Fruit fly (Drosophila melanogaster) whole organism, embryonic: ENCODE measurements around the gene Ldaf1.

ENCODE experiments used
- Adf1 ChIP-seq: fragments of 200-800 bp; sonication (Bioruptor generic); IDR thresholded peaks from 2 replicates; pipeline ENCODE4 v1.3.6; 2022; ENCODE audit warnings: missing biosample characterization, missing genetic modification characterization
- C15 ChIP-seq: fragments of 200-800 bp; sonication (Bioruptor generic); IDR thresholded peaks from 3 replicates; pipeline ENCODE4 v1.3.6; 2022; ENCODE audit warnings: missing biosample characterization, missing genetic modification characterization
- CG12659 ChIP-seq: fragments of 200-800 bp; sonication (Bioruptor generic); optimal IDR thresholded peaks from 3 replicates; lab custom pipeline; 2017; ENCODE audit warnings: mild to moderate bottlenecking, missing biosample characterization, missing genetic modification reagents, missing genetic modification characterization
- CG13624 ChIP-seq: fragments of 200-800 bp; sonication (Bioruptor generic); optimal IDR thresholded peaks from 2 replicates; lab custom pipeline; 2016; ENCODE audit warnings: missing biosample characterization, missing genetic modification characterization
- CG15601 ChIP-seq: fragments of 200-800 bp; sonication (Bioruptor generic); optimal IDR thresholded peaks from 3 replicates; lab custom pipeline; 2019; ENCODE audit warnings: missing biosample characterization, mild to moderate bottlenecking, missing genetic modification characterization, moderate library complexity
- CG1792 ChIP-seq: fragments of 200-800 bp; sonication (Bioruptor generic); optimal IDR thresholded peaks from 2 replicates; lab custom pipeline; 2016; ENCODE audit warnings: missing biosample characterization, missing genetic modification characterization
- CG18599 ChIP-seq: fragments of 200-800 bp; sonication (Bioruptor generic); optimal IDR thresholded peaks from 3 replicates; lab custom pipeline; 2017; ENCODE audit warnings: missing biosample characterization, missing genetic modification characterization, mild to moderate bottlenecking, moderate library complexity, missing genetic modification reagents
- CG2120 ChIP-seq: fragments of 200-800 bp; sonication (Bioruptor generic); optimal IDR thresholded peaks from 3 replicates; lab custom pipeline; 2016; ENCODE audit warnings: missing biosample characterization, missing genetic modification characterization
- CG30431 ChIP-seq: fragments of 200-800 bp; sonication (Bioruptor generic); optimal IDR thresholded peaks from 2 replicates; lab custom pipeline; 2017; ENCODE audit warnings: missing biosample characterization, missing genetic modification characterization
- CG31224 ChIP-seq: fragments of 200-800 bp; sonication (Bioruptor generic); IDR thresholded peaks from 2 replicates; pipeline ENCODE4 v1.3.6; 2022; ENCODE audit warnings: missing biosample characterization, missing genetic modification characterization
- CG31365 ChIP-seq: fragments of 200-800 bp; sonication (Bioruptor generic); optimal IDR thresholded peaks from 2 replicates; lab custom pipeline; 2018; ENCODE audit warnings: missing biosample characterization, mild to moderate bottlenecking, missing genetic modification characterization
- CG3163 ChIP-seq: fragments of 200-800 bp; sonication (Bioruptor generic); optimal IDR thresholded peaks from 3 replicates; lab custom pipeline; 2016; ENCODE audit warnings: missing biosample characterization, missing genetic modification characterization
- CG42726 ChIP-seq: fragments of 200-800 bp; sonication (Bioruptor generic); IDR thresholded peaks from 2 replicates; pipeline ENCODE4 v1.3.6; 2022; ENCODE audit warnings: missing biosample characterization, missing genetic modification characterization; ENCODE audit not compliant: partially characterized antibody
- CG4282 ChIP-seq: fragments of 200-800 bp; sonication (Bioruptor generic); optimal IDR thresholded peaks from 2 replicates; lab custom pipeline; 2016; ENCODE audit warnings: missing biosample characterization, missing genetic modification characterization
- CG4820 ChIP-seq: fragments of 200-800 bp; sonication (Bioruptor generic); optimal IDR thresholded peaks from 3 replicates; lab custom pipeline; 2016; ENCODE audit warnings: missing biosample characterization, missing genetic modification characterization
- CG7357 ChIP-seq: fragments of 200-800 bp; sonication (Bioruptor generic); IDR thresholded peaks from 3 replicates; pipeline ENCODE4 v1.3.6; 2022; ENCODE audit warnings: missing biosample characterization, missing genetic modification characterization
- CG8089 ChIP-seq: fragments of 200-800 bp; sonication (Bioruptor generic); optimal IDR thresholded peaks from 3 replicates; lab custom pipeline; 2016; ENCODE audit warnings: missing biosample characterization, missing genetic modification characterization
- CG9215 ChIP-seq: fragments of 200-800 bp; sonication (Bioruptor generic); IDR thresholded peaks from 2 replicates; pipeline ENCODE4 v1.3.6; 2022; ENCODE audit warnings: missing biosample characterization, missing genetic modification characterization
- CG9437 ChIP-seq: fragments of 200-800 bp; sonication (Bioruptor generic); optimal IDR thresholded peaks from 2 replicates; lab custom pipeline; 2018; ENCODE audit warnings: missing biosample characterization, mild to moderate bottlenecking, missing genetic modification characterization
- CG9817 ChIP-seq: fragments of 200-800 bp; sonication (Bioruptor generic); optimal IDR thresholded peaks from 2 replicates; lab custom pipeline; 2018; ENCODE audit warnings: missing biosample characterization, mild to moderate bottlenecking, missing genetic modification characterization, moderate library complexity
- D19B ChIP-seq: fragments of 200-800 bp; sonication (Bioruptor generic); optimal IDR thresholded peaks from 2 replicates; lab custom pipeline; 2017; ENCODE audit warnings: missing biosample characterization, mild to moderate bottlenecking, missing genetic modification characterization
- Gug ChIP-seq: fragments of 200-800 bp; sonication (Bioruptor generic); IDR thresholded peaks from 4 replicates; pipeline ENCODE4 v1.3.6; 2022; ENCODE audit warnings: missing biosample characterization, missing genetic modification characterization
- Nf-YB ChIP-seq: fragments of 200-800 bp; sonication (Bioruptor generic); optimal IDR thresholded peaks from 3 replicates; lab custom pipeline; 2019; ENCODE audit warnings: missing biosample characterization, mild to moderate bottlenecking, missing genetic modification characterization, moderate library complexity
- Nf-YC ChIP-seq: fragments of 200-800 bp; optimal IDR thresholded peaks from 3 replicates; lab custom pipeline; 2019; ENCODE audit warnings: missing biosample characterization, mild to moderate bottlenecking, missing genetic modification characterization, moderate library complexity
- Sin3A ChIP-seq: fragments of >200 bp; optimal IDR thresholded peaks from 2 replicates; lab custom pipeline; 2018
- Six4 ChIP-seq: fragments of 200-800 bp; sonication (Bioruptor generic); optimal IDR thresholded peaks from 2 replicates; lab custom pipeline; 2016; ENCODE audit warnings: missing biosample characterization, missing genetic modification characterization
- YL-1 ChIP-seq: fragments of 200-800 bp; sonication (Bioruptor generic); optimal IDR thresholded peaks from 3 replicates; lab custom pipeline; 2017; ENCODE audit warnings: missing biosample characterization, mild to moderate bottlenecking, missing genetic modification characterization
- aop ChIP-seq: fragments of 200-800 bp; sonication (Bioruptor generic); IDR thresholded peaks from 2 replicates; pipeline ENCODE4 v1.3.6; 2022; ENCODE audit warnings: missing biosample characterization, missing genetic modification characterization
- az2 ChIP-seq: fragments of 200-800 bp; sonication (Bioruptor generic); optimal IDR thresholded peaks from 3 replicates; lab custom pipeline; 2016; ENCODE audit warnings: missing biosample characterization, missing genetic modification characterization
- bigmax ChIP-seq: fragments of 200-800 bp; sonication (Bioruptor generic); optimal IDR thresholded peaks from 2 replicates; lab custom pipeline; 2018; ENCODE audit warnings: missing biosample characterization, mild to moderate bottlenecking, missing genetic modification characterization
- caup ChIP-seq: fragments of 200-800 bp; sonication (Bioruptor generic); optimal IDR thresholded peaks from 3 replicates; lab custom pipeline; 2017; ENCODE audit warnings: missing biosample characterization, mild to moderate bottlenecking, missing genetic modification characterization, moderate library complexity; ENCODE audit not compliant: severe bottlenecking
- cg ChIP-seq: fragments of 200-800 bp; sonication (Bioruptor generic); optimal IDR thresholded peaks from 3 replicates; lab custom pipeline; 2019; ENCODE audit warnings: missing biosample characterization, mild to moderate bottlenecking, missing genetic modification characterization, moderate library complexity
- dysf ChIP-seq: fragments of 200-800 bp; sonication (Bioruptor generic); IDR thresholded peaks from 3 replicates; pipeline ENCODE4 v1.3.6; 2022; ENCODE audit warnings: missing biosample characterization, missing genetic modification characterization
- exex ChIP-seq: fragments of 200-800 bp; sonication (Bioruptor generic); optimal IDR thresholded peaks from 4 replicates; lab custom pipeline; 2018; ENCODE audit warnings: missing biosample characterization, mild to moderate bottlenecking, missing genetic modification characterization, moderate library complexity
- ftz-f1 ChIP-seq: fragments of 200-800 bp; sonication (Bioruptor generic); optimal IDR thresholded peaks from 2 replicates; lab custom pipeline; 2016; ENCODE audit warnings: missing biosample characterization, missing genetic modification characterization
- fu2 ChIP-seq: fragments of 200-800 bp; sonication (Bioruptor generic); optimal IDR thresholded peaks from 2 replicates; lab custom pipeline; 2016; ENCODE audit warnings: missing biosample characterization, missing genetic modification characterization
- gfzf ChIP-seq: fragments of 200-800 bp; sonication (Bioruptor generic); optimal IDR thresholded peaks from 2 replicates; lab custom pipeline; 2016; ENCODE audit warnings: missing biosample characterization, mild to moderate bottlenecking, missing genetic modification characterization, moderate library complexity
- hb ChIP-seq: fragments of 200-800 bp; sonication (Bioruptor generic); IDR thresholded peaks from 3 replicates; pipeline ENCODE4 v1.3.6; 2022; ENCODE audit warnings: missing biosample characterization, missing genetic modification characterization; ENCODE audit not compliant: partially characterized antibody
- jing ChIP-seq: fragments of 200-800 bp; sonication (Bioruptor generic); optimal IDR thresholded peaks from 2 replicates; lab custom pipeline; 2018; ENCODE audit warnings: missing biosample characterization, mild to moderate bottlenecking, missing genetic modification characterization
- knrl ChIP-seq: fragments of 200-800 bp; sonication (Bioruptor generic); IDR thresholded peaks from 3 replicates; pipeline ENCODE4 v1.3.6; 2022; ENCODE audit warnings: missing biosample characterization, missing genetic modification characterization; ENCODE audit not compliant: partially characterized antibody
- nau ChIP-seq: fragments of 200-800 bp; sonication (Bioruptor generic); optimal IDR thresholded peaks from 3 replicates; lab custom pipeline; 2017; ENCODE audit warnings: missing biosample characterization, mild to moderate bottlenecking, missing genetic modification characterization, missing genetic modification reagents
- oc ChIP-seq: fragments of 200-800 bp; sonication (Bioruptor generic); optimal IDR thresholded peaks from 2 replicates; lab custom pipeline; 2018; ENCODE audit warnings: missing biosample characterization, mild to moderate bottlenecking, missing genetic modification characterization, moderate library complexity
- pnt ChIP-seq: fragments of 200-800 bp; sonication (Bioruptor generic); optimal IDR thresholded peaks from 3 replicates; lab custom pipeline; 2016; ENCODE audit warnings: missing biosample characterization, missing genetic modification characterization
- sc ChIP-seq, 3 experiments: fragments of >200 bp in 2 of 3; fragments of 200-800 bp in 1 of 3; sonication (Bioruptor generic) in 1 of 3; optimal IDR thresholded peaks; 2 replicates in 2 of 3; 3 replicates in 1 of 3; lab custom pipeline; 2017; ENCODE audit warnings: mild to moderate bottlenecking in 1 of 3, missing biosample characterization in 1 of 3, missing genetic modification characterization in 1 of 3, missing genetic modification reagents in 1 of 3
- sim ChIP-seq: fragments of 200-800 bp; sonication (Bioruptor generic); IDR thresholded peaks from 2 replicates; pipeline ENCODE4 v1.3.6; 2022; ENCODE audit warnings: missing biosample characterization, missing genetic modification characterization
- sna ChIP-seq: fragments of 200-800 bp; sonication (Bioruptor generic); IDR thresholded peaks from 2 replicates; pipeline ENCODE4 v1.3.6; 2022; ENCODE audit warnings: missing biosample characterization, missing genetic modification characterization; ENCODE audit not compliant: partially characterized antibody
- ssp ChIP-seq: fragments of 200-800 bp; sonication (Bioruptor generic); IDR thresholded peaks from 2 replicates; pipeline ENCODE4 v1.3.6; 2022; ENCODE audit warnings: missing biosample characterization, missing genetic modification characterization
- trh ChIP-seq: fragments of 200-800 bp; sonication (Bioruptor generic); optimal IDR thresholded peaks from 2 replicates; lab custom pipeline; 2016; ENCODE audit warnings: missing biosample characterization, missing genetic modification characterization
- vfl ChIP-seq: fragments of 200-800 bp; sonication (Bioruptor generic); optimal IDR thresholded peaks from 2 replicates; lab custom pipeline; 2016; ENCODE audit warnings: missing biosample characterization, missing genetic modification characterization

Ldaf1 gene

dm6 chrX:1947178-1947872 is 45.6 kb upstream of the Ldaf1 start (continued):
- TF ChIP-seq hb (GFP tag; lab: Robert Waterston, UW): no peak
- TF ChIP-seq oc: peak; percentile 98
- peak; percentile 89 for TF ChIP-seq CG31365 (tag; lab: Kevin White, UChicago)
- peak; percentile 87 for TF ChIP-seq Nf-YB (GFP tag; lab: Kevin White, UChicago)
- TF ChIP-seq ftz-f1 (GFP tag; lab: Kevin White, UChicago): peak; percentile 19
- TF ChIP-seq CG1792 (GFP tag; lab: Kevin White, UChicago): peak; percentile 91
- no peak for TF ChIP-seq Sin3A (lab: Kevin White, UChicago)
- peak; percentile 85 for TF ChIP-seq CG7357 (GFP tag; lab: Robert Waterston, UW)
- TF ChIP-seq YL-1 (GFP tag; lab: Kevin White, UChicago): peak; percentile 90
- TF ChIP-seq CG8089: peak; percentile 97
- peak; percentile 90 for TF ChIP-seq CG9437 (GFP tag; lab: Kevin White, UChicago)
- TF ChIP-seq Adf1 (GFP tag; lab: Robert Waterston, UW): peak; percentile 77
- TF ChIP-seq nau (GFP tag; lab: Kevin White, UChicago): peak; percentile 93
- peak; percentile 85 for TF ChIP-seq ssp
- TF ChIP-seq dysf: peak; percentile 92
- TF ChIP-seq az2 (GFP tag; lab: Kevin White, UChicago): peak; percentile 99
- TF ChIP-seq CG18599 (GFP tag; lab: Kevin White, UChicago): peak; percentile 94
- TF ChIP-seq CG30431: peak; percentile 97
- TF ChIP-seq CG12659: peak; percentile 96
- TF ChIP-seq sc (optimal IDR thresholded peaks at IDR 0.05; lab: Kevin White, UChicago): no peak
- TF ChIP-seq sc (GFP tag; optimal IDR thresholded peaks at IDR 0.05; lab: Kevin White, UChicago): peak; percentile 98
- no peak for TF ChIP-seq sna (GFP tag; lab: Robert Waterston, UW)
- peak; percentile 95 for TF ChIP-seq jing (GFP tag; lab: Kevin White, UChicago)
- TF ChIP-seq vfl: peak; percentile 88
- peak; percentile 89 for TF ChIP-seq CG9817 (tag; lab: Kevin White, UChicago)
- TF ChIP-seq pnt (GFP tag; lab: Kevin White, UChicago): peak; percentile 95
- no peak for TF ChIP-seq CG42726 (GFP tag; lab: Robert Waterston, UW)
- peak; percentile 75 for TF ChIP-seq CG31224
- peak; percentile 89 for TF ChIP-seq Gug (GFP tag; lab: Robert Waterston, UW)
- no peak for TF ChIP-seq CG3163 (GFP tag; lab: Kevin White, UChicago)
- peak; percentile 43 for TF ChIP-seq bigmax (GFP tag; lab: Kevin White, UChicago)
- TF ChIP-seq sim (GFP tag; lab: Robert Waterston, UW): peak; percentile 98
- TF ChIP-seq Six4 (GFP tag; lab: Kevin White, UChicago): peak; percentile 97
- peak; percentile 77 for TF ChIP-seq CG9215 (GFP tag; lab: Robert Waterston, UW)
- peak; percentile 54 for TF ChIP-seq exex
- TF ChIP-seq aop (GFP tag; lab: Robert Waterston, UW): peak; percentile 93
- peak; percentile 82 for TF ChIP-seq cg (GFP tag; lab: Kevin White, UChicago)
- peak; percentile 82 for TF ChIP-seq CG2120 (GFP tag; lab: Kevin White, UChicago)
- TF ChIP-seq knrl (GFP tag; lab: Robert Waterston, UW): no peak
- peak; percentile 75 for TF ChIP-seq fu2 (GFP tag; lab: Kevin White, UChicago)
- peak; percentile 96 for TF ChIP-seq CG4820 (GFP tag; lab: Kevin White, UChicago)
- peak; percentile 81 for TF ChIP-seq CG4282 (GFP tag; lab: Kevin White, UChicago)
- TF ChIP-seq Nf-YC (tag; lab: Kevin White, UChicago): peak; percentile 63
- peak; percentile 88 for TF ChIP-seq CG13624 (GFP tag; lab: Kevin White, UChicago)
- TF ChIP-seq D19B (GFP tag; lab: Kevin White, UChicago): peak; percentile 67
- TF ChIP-seq C15 (GFP tag; lab: Robert Waterston, UW): peak; percentile 85; the same call in 2 of the 3 replicates
- TF ChIP-seq trh (GFP tag; lab: Kevin White, UChicago): peak; percentile 90
- peak; percentile 98 for TF ChIP-seq CG15601
- TF ChIP-seq gfzf (GFP tag; lab: Kevin White, UChicago): peak; percentile 12
- TF ChIP-seq caup: peak; percentile 89
